Fruit fly (Drosophila melanogaster): Measurements from ENCODE around the gene CG14210.

The CG14210 gene

DNA sequence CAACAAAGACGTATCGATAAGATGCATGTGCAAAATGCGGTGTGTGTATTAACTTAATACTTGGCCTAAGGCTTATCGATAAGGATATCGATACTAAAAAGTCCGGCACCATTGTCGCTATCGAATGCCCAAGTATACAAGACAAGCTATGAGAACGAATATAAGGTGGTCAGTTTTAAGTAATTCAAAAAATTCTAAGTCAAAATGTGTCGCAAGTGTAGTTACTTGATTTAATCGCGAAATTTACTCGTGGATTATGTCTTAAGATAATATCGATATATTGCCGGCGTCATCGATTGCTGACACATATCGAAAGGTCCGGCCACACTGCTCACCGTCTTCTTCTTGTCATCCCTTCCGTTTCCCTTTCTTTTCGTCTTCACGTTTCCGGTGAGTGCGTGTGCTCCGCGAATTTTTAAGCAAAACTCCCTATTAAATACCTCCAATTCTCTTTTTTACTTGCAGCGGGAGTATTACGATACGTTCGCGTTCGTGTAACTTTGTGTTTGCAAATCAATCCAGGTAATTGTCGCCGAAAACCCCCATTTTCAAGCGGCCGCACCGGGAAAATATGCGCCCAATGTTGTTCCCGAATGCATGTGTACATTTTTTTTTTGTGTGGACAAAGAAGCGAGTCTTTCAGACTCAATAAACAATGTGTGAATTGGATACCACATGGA, 18.2 kb upstream of the CG14210 start, which contains the start of gene RpS10b (continued):
- peak; percentile 81 for TF ChIP-seq HmgZ (tag; optimal IDR thresholded peaks at IDR 0.05)
- TF ChIP-seq D19A (tag; optimal IDR thresholded peaks at IDR 0.05) = peak; percentile 31
- peak; percentile 74 for TF ChIP-seq CG5953 (GFP tag; IDR thresholded peaks at IDR 0.05)
- peak; percentile 82 for TF ChIP-seq gcm (GFP tag; optimal IDR thresholded peaks at IDR 0.05)
- TF ChIP-seq CG17359 (tag; optimal IDR thresholded peaks at IDR 0.05) = peak; percentile 81
- TF ChIP-seq CG12104 (GFP tag; optimal IDR thresholded peaks at IDR 0.05) = peak; percentile 94
- TF ChIP-seq Kr (GFP tag; optimal IDR thresholded peaks at IDR 0.05) = peak; percentile 88
- TF ChIP-seq CG13894 (tag; optimal IDR thresholded peaks at IDR 0.05) = peak; percentile 77
- TF ChIP-seq CG17612 (GFP tag; IDR thresholded peaks at IDR 0.05) = peak; percentile 60; the same call in 1 of the 2 replicates
- peak; percentile 22; the same call in 1 of the 2 replicates for TF ChIP-seq peb (GFP tag; IDR thresholded peaks at IDR 0.05)
- TF ChIP-seq D19B (GFP tag; optimal IDR thresholded peaks at IDR 0.05) = peak; percentile 86
- TF ChIP-seq Hmr (GFP tag; optimal IDR thresholded peaks at IDR 0.05) = peak; percentile 97
- TF ChIP-seq nom (GFP tag; optimal IDR thresholded peaks at IDR 0.05) = peak; percentile 96
- TF ChIP-seq oc (tag; optimal IDR thresholded peaks at IDR 0.05) = peak; percentile 68
- TF ChIP-seq CG6683 (GFP tag; optimal IDR thresholded peaks at IDR 0.05) = peak; percentile 84
- peak; percentile 96 for TF ChIP-seq sens (GFP tag)
- peak; percentile 92 for TF ChIP-seq CG10209 (GFP tag; optimal IDR thresholded peaks at IDR 0.05)
- TF ChIP-seq emc (GFP tag; optimal IDR thresholded peaks at IDR 0.05) = peak; percentile 84
- peak; percentile 94 for TF ChIP-seq NK7.1 (GFP tag; optimal IDR thresholded peaks at IDR 0.05)
- peak; percentile 87 for TF ChIP-seq CG30431 (GFP tag; optimal IDR thresholded peaks at IDR 0.05)
- TF ChIP-seq zen2 (GFP tag; IDR thresholded peaks at IDR 0.05; ENCODE audit: partially characterized antibody) = peak; percentile 77; the same call in 1 of the 3 replicates
- peak; percentile 96 for TF ChIP-seq CG10431 (GFP tag; optimal IDR thresholded peaks at IDR 0.05)
- TF ChIP-seq nerfin-2 (GFP tag; IDR thresholded peaks at IDR 0.05; ENCODE audit: partially characterized antibody) = peak; percentile 86
- peak; percentile 19 for TF ChIP-seq mam (GFP tag; optimal IDR thresholded peaks at IDR 0.05)
- peak; percentile 85 for TF ChIP-seq HLH54F (GFP tag; optimal IDR thresholded peaks at IDR 0.05)
- TF ChIP-seq CG8388 (GFP tag; optimal IDR thresholded peaks at IDR 0.05) = peak; percentile 74
- TF ChIP-seq CG32767 (GFP tag; IDR thresholded peaks at IDR 0.05) = no peak
- TF ChIP-seq sob (GFP tag; IDR thresholded peaks at IDR 0.05) = peak; percentile 76
- peak; percentile 98 for TF ChIP-seq CG17385 (GFP tag; optimal IDR thresholded peaks at IDR 0.05)
- TF ChIP-seq Pdp1 (GFP tag; optimal IDR thresholded peaks at IDR 0.05) = peak; percentile 48 to 79
- peak; percentile 93 for TF ChIP-seq Fer1 (GFP tag; optimal IDR thresholded peaks at IDR 0.05)
- no peak for TF ChIP-seq Hmx (GFP tag; optimal IDR thresholded peaks at IDR 0.05)
- TF ChIP-seq Tbp (GFP tag; optimal IDR thresholded peaks at IDR 0.05) = peak; percentile 39
- 0 out of 2 replicates have a peak, but pooled peaks have one; percentile 25 for TF ChIP-seq CG10321 (GFP tag; IDR thresholded peaks at IDR 0.05)
- TF ChIP-seq Oli (tag; optimal IDR thresholded peaks at IDR 0.05) = peak; percentile 80
- peak; percentile 62 for TF ChIP-seq tio (GFP tag; optimal IDR thresholded peaks at IDR 0.05)
- peak; percentile 84 for TF ChIP-seq CG2202 (tag; optimal IDR thresholded peaks at IDR 0.05)
- peak; percentile 78 for TF ChIP-seq ase (GFP tag; IDR thresholded peaks at IDR 0.05)
- TF ChIP-seq Camta (GFP tag; optimal IDR thresholded peaks at IDR 0.05) = peak; percentile 73
- TF ChIP-seq Mrtf (GFP tag; IDR thresholded peaks at IDR 0.05) = peak; percentile 72; the same call in 2 of the 3 replicates
- 0 out of 2 replicates have a peak, but pooled peaks have one; percentile 17 for TF ChIP-seq CkIIα-i1 (GFP tag; IDR thresholded peaks at IDR 0.05)
- TF ChIP-seq CG2116 (GFP tag; optimal IDR thresholded peaks at IDR 0.05) = peak; percentile 95
- peak; percentile 90 for TF ChIP-seq chm (GFP tag; IDR thresholded peaks at IDR 0.05)
- peak; percentile 78 for TF ChIP-seq CG7963 (GFP tag; IDR thresholded peaks at IDR 0.05; ENCODE audit: partially characterized antibody)
- TF ChIP-seq CG3726 (GFP tag; IDR thresholded peaks at IDR 0.05) = peak; percentile 66; the same call in 2 of the 3 replicates
- peak; percentile 86 for TF ChIP-seq Mad (GFP tag; optimal IDR thresholded peaks at IDR 0.05)
- peak; percentile 77 for TF ChIP-seq cwo (GFP tag; optimal IDR thresholded peaks at IDR 0.05)
- peak; percentile 96 for TF ChIP-seq lab (GFP tag; optimal IDR thresholded peaks at IDR 0.05)

Measured in whole organism, embryonic.